Worm (Caenorhabditis elegans): ENCODE data around the gene col-115.

Gene col-115

DNA sequence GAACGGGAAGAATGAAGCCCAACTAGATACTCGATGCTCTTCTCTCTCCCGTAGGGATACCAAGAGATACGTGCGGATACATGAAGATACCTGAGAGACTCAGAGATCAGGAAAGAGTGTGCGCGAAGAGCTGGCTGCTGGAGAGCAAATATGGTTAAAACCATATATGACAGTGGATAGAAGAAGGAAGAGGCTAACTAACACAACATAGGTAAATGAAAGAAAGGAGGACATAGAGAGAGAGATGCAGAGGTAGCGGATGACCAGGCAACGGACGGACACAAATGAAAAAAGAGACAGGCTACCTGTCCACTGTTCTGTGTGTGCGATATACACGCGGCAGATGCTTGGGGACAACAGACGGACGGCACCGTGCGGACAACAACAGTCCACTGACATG lies 19.7 kb downstream of the col-115 start:
- TF ChIP-seq nhr-28 (tag; optimal IDR thresholded peaks at IDR 0.05) (no peak), Y116A8C.19 (tag; optimal IDR thresholded peaks at IDR 0.05; ENCODE audit: borderline replicate concordance) (no peak), hlh-17 (GFP tag; optimal IDR thresholded peaks at IDR 0.05; ENCODE audit: borderline replicate concordance) (no peak), nhr-77 (tag; optimal IDR thresholded peaks at IDR 0.05) (no peak), efl-3 (GFP tag; optimal IDR thresholded peaks at IDR 0.05) (no peak), C16A3.4 (tag; optimal IDR thresholded peaks at IDR 0.05) (no peak), elt-3 (tag; optimal IDR thresholded peaks at IDR 0.05) (no peak)

DNA sequence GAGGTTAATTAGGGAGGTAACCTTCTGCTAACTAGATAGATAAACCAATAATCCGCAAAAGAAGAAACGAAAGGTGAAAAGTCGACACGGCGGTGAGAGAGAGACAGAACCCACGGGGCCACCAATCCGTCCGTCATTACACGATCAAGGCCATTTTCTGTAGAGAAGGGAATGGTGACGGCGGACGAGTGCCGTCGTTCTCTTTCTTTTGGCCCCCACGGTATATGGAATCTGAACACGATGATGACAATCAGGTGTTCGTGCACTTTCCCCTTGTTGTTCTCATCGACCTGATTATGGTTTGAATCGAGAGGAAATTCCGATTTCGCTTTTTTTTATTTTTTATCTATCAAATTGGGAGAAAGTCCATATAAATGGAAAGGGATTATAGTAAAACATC lies 20.9 kb downstream of the col-115 start:
- TF ChIP-seq lin-14 (GFP tag; optimal IDR thresholded peaks at IDR 0.05) (peak; percentile 60), ces-1 (GFP tag; optimal IDR thresholded peaks at IDR 0.05) (no peak), blmp-1 (tag; optimal IDR thresholded peaks at IDR 0.05) (peak; percentile 91), nhr-85 (tag) (peak; percentile 76), mep-1 (tag; optimal IDR thresholded peaks at IDR 0.05) (no peak), nhr-84 (tag; optimal IDR thresholded peaks at IDR 0.05) (no peak), elt-3 (tag; optimal IDR thresholded peaks at IDR 0.05) (peak in 1 of 6 experiments; percentile 31)

DNA sequence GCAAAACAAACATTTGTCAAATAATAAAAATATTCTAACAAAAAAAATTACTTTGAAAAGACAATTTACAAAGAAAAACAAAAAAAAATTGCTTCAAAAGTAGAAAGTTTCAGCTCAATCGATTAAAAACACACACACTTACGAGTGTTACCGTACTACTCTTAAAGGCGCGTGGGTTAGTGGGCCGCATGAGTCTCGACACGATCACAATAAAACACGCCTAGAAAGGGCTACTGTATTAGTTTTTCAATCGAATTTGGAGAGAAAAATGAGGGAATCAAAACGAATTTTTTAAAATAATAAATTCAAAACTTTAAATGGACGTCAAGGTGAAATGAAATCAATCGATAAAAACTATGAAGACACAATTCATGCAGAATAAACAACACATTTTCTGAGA lies 22.0 kb downstream of the col-115 start:
- TF ChIP-seq nhr-90 (tag; optimal IDR thresholded peaks at IDR 0.05; ENCODE audit: poor library complexity) (no peak), ets-5 (GFP tag; IDR thresholded peaks at IDR 0.05) (no peak), egl-27 (tag; optimal IDR thresholded peaks at IDR 0.05) (no peak), nhr-71 (tag; optimal IDR thresholded peaks at IDR 0.05) (no peak), hlh-4 (tag; optimal IDR thresholded peaks at IDR 0.05) (no peak), elt-3 (tag; optimal IDR thresholded peaks at IDR 0.05) (no peak), lsy-2 (tag; optimal IDR thresholded peaks at IDR 0.05) (no peak), hlh-17 (GFP tag; optimal IDR thresholded peaks at IDR 0.05; ENCODE audit: borderline replicate concordance) (no peak), C16A3.4 (tag; optimal IDR thresholded peaks at IDR 0.05) (no peak), grh-1 (GFP tag; IDR thresholded peaks at IDR 0.05) (no peak), mdl-1 (tag; optimal IDR thresholded peaks at IDR 0.05) (no peak), ztf-11 (tag; optimal IDR thresholded peaks at IDR 0.05) (no peak), zag-1 (tag; optimal IDR thresholded peaks at IDR 0.05) (no peak), unc-62 (GFP tag; optimal IDR thresholded peaks at IDR 0.05) (no peak), C04F5.9 (tag; optimal IDR thresholded peaks at IDR 0.05) (no peak), mef-2 (tag; optimal IDR thresholded peaks at IDR 0.05) (no peak)

DNA sequence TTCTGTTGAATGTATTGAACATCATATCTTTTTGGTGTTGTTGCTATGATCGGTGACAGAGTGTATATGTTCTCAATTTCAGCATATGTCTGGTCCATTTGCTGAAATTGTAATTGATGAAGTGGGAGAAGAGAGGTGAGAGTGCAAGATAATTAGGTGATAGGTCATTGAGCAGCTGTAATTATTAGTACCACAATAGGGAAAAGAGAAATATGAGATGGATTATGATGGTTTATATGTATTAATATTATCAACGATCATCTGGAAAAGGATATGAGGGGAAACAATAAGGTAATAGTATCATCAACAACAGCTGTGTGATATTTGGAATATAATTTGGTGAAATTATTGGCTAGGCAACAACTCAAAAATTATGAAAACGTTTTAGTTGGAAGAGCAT lies 23.8 kb downstream of the col-115 start, which contains the start of gene Y42H9B.3:
Gene Y42H9B.3, minus strand, starts transcription at position 101 of the 400 bp plus-strand sequence.
- no peak for TF ChIP-seq pax-3 (tag; optimal IDR thresholded peaks at IDR 0.05)
- TF ChIP-seq sptf-1 (tag; optimal IDR thresholded peaks at IDR 0.05), result no peak
- TF ChIP-seq nhr-237 (tag; optimal IDR thresholded peaks at IDR 0.05), result no peak
- no peak for TF ChIP-seq ceh-82 (tag; optimal IDR thresholded peaks at IDR 0.05)
- TF ChIP-seq C16A3.4 (tag; optimal IDR thresholded peaks at IDR 0.05), result no peak
- no peak for TF ChIP-seq ztf-4 (tag; optimal IDR thresholded peaks at IDR 0.05)
- no peak for TF ChIP-seq jun-1 (tag; optimal IDR thresholded peaks at IDR 0.05)
- TF ChIP-seq C34B4.2 (tag; optimal IDR thresholded peaks at IDR 0.05), result no peak
- TF ChIP-seq ama-1 (optimal IDR thresholded peaks at IDR 0.05), result no peak
- no peak for TF ChIP-seq isw-1 (GFP tag; IDR thresholded peaks at IDR 0.05)
- TF ChIP-seq lir-3 (tag; optimal IDR thresholded peaks at IDR 0.05; ENCODE audit: poor library complexity), result no peak
- no peak for TF ChIP-seq grh-1 (GFP tag; IDR thresholded peaks at IDR 0.05)
- TF ChIP-seq snu-23 (GFP tag; optimal IDR thresholded peaks at IDR 0.05), result no peak
- TF ChIP-seq nhr-11 (tag; optimal IDR thresholded peaks at IDR 0.05), result no peak
- no peak for TF ChIP-seq elt-2 (tag; optimal IDR thresholded peaks at IDR 0.05)
- TF ChIP-seq lin-39 (tag; optimal IDR thresholded peaks at IDR 0.05), result no peak
